Fruit fly (Drosophila melanogaster) whole organism: ENCODE results near the gene CG12643.

ENCODE experiments used
- CG8478 ChIP-seq: fragments of >200 bp; optimal IDR thresholded peaks from 2 replicates; lab custom pipeline; 2018; ENCODE audit warnings: inconsistent platforms
- Dll ChIP-seq: fragments of >200 bp; optimal IDR thresholded peaks from 2 replicates; lab custom pipeline; 2017
- EcR ChIP-seq, 2 experiments: fragments of >200 bp; optimal IDR thresholded peaks; 2 replicates each; lab custom pipeline; 2017; ENCODE audit warnings: missing biosample characterization in 2 of 2, missing genetic modification characterization in 2 of 2, missing genetic modification reagents in 2 of 2
- pan ChIP-seq: fragments of >200 bp; optimal IDR thresholded peaks from 2 replicates; lab custom pipeline; 2017
- psq ChIP-seq: fragments of >200 bp; optimal IDR thresholded peaks from 2 replicates; lab custom pipeline; 2017
- usp ChIP-seq: fragments of >200 bp; optimal IDR thresholded peaks from 2 replicates; lab custom pipeline; 2017; ENCODE audit warnings: missing biosample characterization, missing genetic modification characterization, mixed read lengths

Gene CG12643

dm6 chrX:10265213-10266017 is at the start of gene CG12643:
TSS of gene CG12643 (minus strand) at chrX:10265263.
- TF ChIP-seq pan (lab: Kevin White, UChicago): peak; percentile 91
- TF ChIP-seq usp (GFP tag; lab: Kevin White, UChicago): no peak
- TF ChIP-seq EcR (GFP tag; optimal IDR thresholded peaks at IDR 0.05; lab: Kevin White, UChicago): peak in 1 of 2 experiments; percentile 41
- TF ChIP-seq Dll (lab: Kevin White, UChicago): no peak
- TF ChIP-seq CG8478: no peak
- no peak for TF ChIP-seq psq (lab: Kevin White, UChicago)

dm6 chrX:10308996-10309395 is 43.9 kb upstream of the CG12643 start:
- no peak for TF ChIP-seq usp (GFP tag; lab: Kevin White, UChicago)
- TF ChIP-seq CG8478: no peak
- no peak for TF ChIP-seq pan (lab: Kevin White, UChicago)
- no peak for TF ChIP-seq EcR (GFP tag; optimal IDR thresholded peaks at IDR 0.05; lab: Kevin White, UChicago)
- TF ChIP-seq psq (lab: Kevin White, UChicago): no peak
- no peak for TF ChIP-seq Dll (lab: Kevin White, UChicago)

- TF ChIP-seq pan (lab: Kevin White, UChicago): no peak
- no peak for TF ChIP-seq EcR (GFP tag; optimal IDR thresholded peaks at IDR 0.05; lab: Kevin White, UChicago)
- TF ChIP-seq Dll (lab: Kevin White, UChicago): no peak
- no peak for TF ChIP-seq psq (lab: Kevin White, UChicago)
- TF ChIP-seq usp (GFP tag; lab: Kevin White, UChicago): no peak
These were observed 42.9 kb upstream of the CG12643 start for dm6 chrX:10307955-10308354.

dm6 chrX:10300140-10300539 is 35.1 kb upstream of the CG12643 start:
- TF ChIP-seq Dll (lab: Kevin White, UChicago) (no peak), CG8478 (no peak), usp (GFP tag; lab: Kevin White, UChicago) (no peak), pan (lab: Kevin White, UChicago) (no peak), psq (lab: Kevin White, UChicago) (no peak), EcR (GFP tag; optimal IDR thresholded peaks at IDR 0.05; lab: Kevin White, UChicago) (no peak)

- TF ChIP-seq Dll (lab: Kevin White, UChicago): no peak
- no peak for TF ChIP-seq psq (lab: Kevin White, UChicago)
- no peak for TF ChIP-seq usp (GFP tag; lab: Kevin White, UChicago)
- no peak for TF ChIP-seq EcR (GFP tag; optimal IDR thresholded peaks at IDR 0.05; lab: Kevin White, UChicago)
- no peak for TF ChIP-seq CG8478
- no peak for TF ChIP-seq pan (lab: Kevin White, UChicago)
These were observed 25.6 kb upstream of the CG12643 start for dm6 chrX:10290761-10291041.

dm6 chrX:10289935-10290760 is 25.1 kb upstream of the CG12643 start:
- TF ChIP-seq CG8478 (no peak), psq (lab: Kevin White, UChicago) (no peak), pan (lab: Kevin White, UChicago) (no peak), usp (GFP tag; lab: Kevin White, UChicago) (no peak), Dll (lab: Kevin White, UChicago) (no peak)

- TF ChIP-seq Dll (lab: Kevin White, UChicago) (no peak), usp (GFP tag; lab: Kevin White, UChicago) (no peak), psq (lab: Kevin White, UChicago) (no peak), CG8478 (no peak), EcR (GFP tag; optimal IDR thresholded peaks at IDR 0.05; lab: Kevin White, UChicago) (no peak)
These were observed 938 bp upstream of the CG12643 start for dm6 chrX:10266018-10266384.

dm6 chrX:10263957-10264248 is 1.2 kb downstream of the CG12643 start:
- no peak for TF ChIP-seq psq (lab: Kevin White, UChicago)
- no peak for TF ChIP-seq pan (lab: Kevin White, UChicago)
- TF ChIP-seq usp (GFP tag; lab: Kevin White, UChicago): no peak
- no peak for TF ChIP-seq Dll (lab: Kevin White, UChicago)
- no peak for TF ChIP-seq CG8478
- TF ChIP-seq EcR (GFP tag; optimal IDR thresholded peaks at IDR 0.05; lab: Kevin White, UChicago): no peak

- TF ChIP-seq pan (lab: Kevin White, UChicago) (no peak), EcR (GFP tag; optimal IDR thresholded peaks at IDR 0.05; lab: Kevin White, UChicago) (peak in 1 of 2 experiments; percentile 63)
These were observed 1.7 kb downstream of the CG12643 start, which contains the start of gene Hk for dm6 chrX:10263165-10263956. TSS of gene Hk (minus strand) at chrX:10263485.

- no peak for TF ChIP-seq pan (lab: Kevin White, UChicago)
- TF ChIP-seq CG8478: no peak
- no peak for TF ChIP-seq Dll (lab: Kevin White, UChicago)
- no peak for TF ChIP-seq usp (GFP tag; lab: Kevin White, UChicago)
- no peak for TF ChIP-seq EcR (GFP tag; optimal IDR thresholded peaks at IDR 0.05; lab: Kevin White, UChicago)
- TF ChIP-seq psq (lab: Kevin White, UChicago): no peak
These were observed 3.9 kb downstream of the CG12643 start for dm6 chrX:10261172-10261571.

- no peak for TF ChIP-seq usp (GFP tag; lab: Kevin White, UChicago)
- TF ChIP-seq CG8478: no peak
- TF ChIP-seq EcR (GFP tag; optimal IDR thresholded peaks at IDR 0.05; lab: Kevin White, UChicago): no peak
- TF ChIP-seq psq (lab: Kevin White, UChicago): no peak
- TF ChIP-seq Dll (lab: Kevin White, UChicago): no peak
- TF ChIP-seq pan (lab: Kevin White, UChicago): no peak
These were observed 5.5 kb downstream of the CG12643 start for dm6 chrX:10259524-10259923.
